Worm (Caenorhabditis elegans): Measurements from ENCODE around the gene rpl-29.

ce11 chrIV:13888164-13888518 lies 6.1 kb downstream of the rpl-29 start:
- TF ChIP-seq lim-6 (tag; optimal IDR thresholded peaks at IDR 0.05) (no peak), dve-1 (tag; optimal IDR thresholded peaks at IDR 0.05) (no peak), tbx-7 (tag; optimal IDR thresholded peaks at IDR 0.05) (no peak), hlh-15 (tag; optimal IDR thresholded peaks at IDR 0.05) (no peak)

All from whole organism, late embryonic.